Worm (Caenorhabditis elegans) whole organism, mixed stage, embryonic: ENCODE data around the gene tre-5.

Experiments used
- M03D4.4 ChIP-seq: sonication (generic microtip); optimal IDR thresholded peaks from 2 replicates; lab custom pipeline; 2017; ENCODE audit warnings: mild to moderate bottlenecking, missing genetic modification characterization, missing compliant biosample characterization
- blmp-1 ChIP-seq: fragments of 150-350 bp; optimal IDR thresholded peaks from 2 replicates; lab custom pipeline; 2014; ENCODE audit warnings: missing biosample characterization, missing genetic modification characterization
- ceh-39 ChIP-seq: fragments of 150-350 bp; optimal IDR thresholded peaks from 2 replicates; lab custom pipeline; 2014; ENCODE audit warnings: missing biosample characterization, missing genetic modification characterization
- ceh-43 ChIP-seq: fragments of 200-800 bp; sonication (Bioruptor generic); optimal IDR thresholded peaks from 2 replicates; lab custom pipeline; 2018; ENCODE audit warnings: mild to moderate bottlenecking, missing genetic modification characterization, moderate library complexity, missing compliant biosample characterization
- ces-1 ChIP-seq: fragments of 150-350 bp; optimal IDR thresholded peaks from 2 replicates; lab custom pipeline; 2014; ENCODE audit warnings: missing biosample characterization, missing genetic modification reagents, missing genetic modification characterization
- cnd-1 ChIP-seq: fragments of 200-800 bp; sonication (Bioruptor generic); optimal IDR thresholded peaks from 2 replicates; lab custom pipeline; 2018; ENCODE audit warnings: mild to moderate bottlenecking, missing genetic modification characterization, missing compliant biosample characterization
- drap-1 ChIP-seq: fragments of 200-800 bp; sonication (Bioruptor generic); optimal IDR thresholded peaks from 3 replicates; lab custom pipeline; 2018; ENCODE audit warnings: mild to moderate bottlenecking, missing genetic modification characterization, missing compliant biosample characterization
- elt-1 ChIP-seq: sonication (generic microtip); optimal IDR thresholded peaks from 2 replicates; lab custom pipeline; 2017; ENCODE audit warnings: missing genetic modification characterization, mild to moderate bottlenecking, missing compliant biosample characterization, antibody characterized with exemption, moderate library complexity, borderline replicate concordance; ENCODE audit not compliant: insufficient read depth
- elt-3 ChIP-seq: fragments of 150-350 bp; optimal IDR thresholded peaks from 2 replicates; lab custom pipeline; 2014; ENCODE audit warnings: missing biosample characterization, missing genetic modification characterization
- flh-1 ChIP-seq: fragments of 200-800 bp; sonication (Bioruptor generic); optimal IDR thresholded peaks from 2 replicates; lab custom pipeline; 2018; ENCODE audit warnings: mild to moderate bottlenecking, missing genetic modification characterization, moderate library complexity, missing compliant biosample characterization
- ham-2 ChIP-seq: fragments of 200-800 bp; sonication (Bioruptor generic); optimal IDR thresholded peaks from 2 replicates; lab custom pipeline; 2018; ENCODE audit warnings: mild to moderate bottlenecking, missing genetic modification characterization, missing compliant biosample characterization
- hlh-1 ChIP-seq: fragments of 150-350 bp; optimal IDR thresholded peaks from 2 replicates; lab custom pipeline; 2014; ENCODE audit warnings: missing biosample characterization, missing genetic modification reagents, missing genetic modification characterization
- lin-13 ChIP-seq: fragments of 150-350 bp; optimal IDR thresholded peaks from 2 replicates; lab custom pipeline; 2014; ENCODE audit warnings: missing biosample characterization, missing genetic modification characterization
- lsy-2 ChIP-seq: fragments of 150-350 bp; optimal IDR thresholded peaks from 2 replicates; lab custom pipeline; 2014; ENCODE audit warnings: missing biosample characterization, missing genetic modification characterization
- mab-5 ChIP-seq: fragments of 150-350 bp; optimal IDR thresholded peaks from 2 replicates; lab custom pipeline; 2014; ENCODE audit warnings: missing biosample characterization, missing genetic modification characterization
- mep-1 ChIP-seq: fragments of 150-350 bp; optimal IDR thresholded peaks from 2 replicates; lab custom pipeline; 2017; ENCODE audit warnings: missing biosample characterization, missing genetic modification reagents, missing genetic modification characterization, inconsistent platforms
- mls-2 ChIP-seq: sonication (generic microtip); optimal IDR thresholded peaks from 2 replicates; lab custom pipeline; 2016; ENCODE audit warnings: mild to moderate bottlenecking, missing genetic modification characterization, moderate library complexity, missing compliant biosample characterization
- nhr-12 ChIP-seq: fragments of 150-350 bp; optimal IDR thresholded peaks from 2 replicates; lab custom pipeline; 2014; ENCODE audit warnings: missing biosample characterization, missing genetic modification characterization
- nhr-237 ChIP-seq: fragments of 150-350 bp; optimal IDR thresholded peaks from 2 replicates; lab custom pipeline; 2014; ENCODE audit warnings: missing biosample characterization, missing genetic modification characterization
- nhr-28 ChIP-seq: fragments of 150-350 bp; optimal IDR thresholded peaks from 2 replicates; lab custom pipeline; 2014; ENCODE audit warnings: missing biosample characterization, missing genetic modification characterization
- nhr-76 ChIP-seq: sonication (generic microtip); optimal IDR thresholded peaks from 2 replicates; lab custom pipeline; 2017; ENCODE audit warnings: missing biosample characterization, missing genetic modification characterization
- pha-4 ChIP-seq: fragments of 150-350 bp; optimal IDR thresholded peaks from 2 replicates; lab custom pipeline; 2018; ENCODE audit warnings: missing biosample characterization, missing genetic modification reagents, missing genetic modification characterization
- sem-2 ChIP-seq: fragments of 200-800 bp; sonication (Bioruptor generic); optimal IDR thresholded peaks from 2 replicates; lab custom pipeline; 2018; ENCODE audit warnings: mild to moderate bottlenecking, missing genetic modification characterization, missing compliant biosample characterization
- tbx-8 ChIP-seq: fragments of 200-800 bp; sonication (Bioruptor generic); optimal IDR thresholded peaks from 2 replicates; lab custom pipeline; 2018; ENCODE audit warnings: mild to moderate bottlenecking, missing genetic modification characterization, moderate library complexity, missing compliant biosample characterization
- unc-120 ChIP-seq: sonication (generic microtip); optimal IDR thresholded peaks from 2 replicates; lab custom pipeline; 2017; ENCODE audit warnings: missing genetic modification characterization, missing compliant biosample characterization; ENCODE audit not compliant: poor library complexity, severe bottlenecking
- unc-62 ChIP-seq: fragments of 150-350 bp; optimal IDR thresholded peaks from 2 replicates; lab custom pipeline; 2014; ENCODE audit warnings: missing biosample characterization, missing genetic modification reagents, missing genetic modification characterization
- zip-8 ChIP-seq: fragments of 150-350 bp; optimal IDR thresholded peaks from 2 replicates; lab custom pipeline; 2014; ENCODE audit warnings: missing biosample characterization, missing genetic modification characterization
- ztf-11 ChIP-seq: fragments of 150-350 bp; optimal IDR thresholded peaks from 2 replicates; lab custom pipeline; 2014; ENCODE audit warnings: missing biosample characterization, missing genetic modification characterization

tre-5 gene

ce11 chrII:47280-47679, 7.8 kb downstream of the tre-5 start, which contains the start of gene C23H3.5:
C23H3.5 (plus strand) TSS chrII:47580.
- TF ChIP-seq flh-1 (GFP tag; lab: Kevin White, UChicago) (no peak), elt-1 (tag; lab: Kevin White, UChicago) (no peak), ceh-43 (no peak), unc-120 (tag; lab: Kevin White, UChicago) (no peak), sem-2 (GFP tag; lab: Kevin White, UChicago) (no peak), zip-8 (tag; lab: Kevin White, UChicago) (no peak), ces-1 (no peak), hlh-1 (tag; lab: Kevin White, UChicago) (no peak), mab-5 (tag; lab: Kevin White, UChicago) (no peak), nhr-76 (tag; lab: Kevin White, UChicago) (no peak), blmp-1 (tag; lab: Kevin White, UChicago) (no peak)

- TF ChIP-seq nhr-237 (tag; lab: Kevin White, UChicago) (no peak), nhr-28 (tag; lab: Kevin White, UChicago) (no peak), lsy-2 (tag; lab: Kevin White, UChicago) (no peak), sem-2 (GFP tag; lab: Kevin White, UChicago) (no peak), mab-5 (tag; lab: Kevin White, UChicago) (no peak), elt-3 (tag; lab: Kevin White, UChicago) (no peak), tbx-8 (no peak), M03D4.4 (no peak)
Observed at ce11 chrII:46116-46515, 9.0 kb downstream of the tre-5 start, which contains the start of gene rpt-4. rpt-4 (minus strand) TSS chrII:46216.

ce11 chrII:44740-45139, 10.4 kb downstream of the tre-5 start, which contains the start of gene rpoa-49:
rpoa-49 (plus strand) TSS chrII:45040.
- TF ChIP-seq nhr-28 (tag; lab: Kevin White, UChicago) = no peak
- no peak for TF ChIP-seq ztf-11
- no peak for TF ChIP-seq drap-1 (GFP tag; lab: Kevin White, UChicago)
- TF ChIP-seq ham-2 = no peak
- no peak for TF ChIP-seq zip-8 (tag; lab: Kevin White, UChicago)
- no peak for TF ChIP-seq cnd-1
- TF ChIP-seq unc-120 (tag; lab: Kevin White, UChicago) = no peak
- TF ChIP-seq mab-5 (tag; lab: Kevin White, UChicago) = no peak
- TF ChIP-seq ceh-43 = no peak
- no peak for TF ChIP-seq lsy-2 (tag; lab: Kevin White, UChicago)
- TF ChIP-seq tbx-8 = no peak
- no peak for TF ChIP-seq unc-62 (GFP tag; lab: Kevin White, UChicago)
- TF ChIP-seq pha-4 (tag; lab: Kevin White, UChicago) = no peak
- TF ChIP-seq M03D4.4 = no peak
- TF ChIP-seq ces-1 = no peak
- no peak for TF ChIP-seq elt-3 (tag; lab: Kevin White, UChicago)
- no peak for TF ChIP-seq nhr-12 (tag; lab: Kevin White, UChicago)

ce11 chrII:43640-44039, 11.5 kb downstream of the tre-5 start, which contains the start of gene nfyc-1:
nfyc-1 (plus strand) TSS chrII:43907.
- TF ChIP-seq mls-2 (tag; lab: Kevin White, UChicago) (no peak), blmp-1 (tag; lab: Kevin White, UChicago) (no peak), nhr-12 (tag; lab: Kevin White, UChicago) (no peak), tbx-8 (no peak), sem-2 (GFP tag; lab: Kevin White, UChicago) (no peak), unc-120 (tag; lab: Kevin White, UChicago) (no peak), hlh-1 (tag; lab: Kevin White, UChicago) (no peak), nhr-237 (tag; lab: Kevin White, UChicago) (peak; percentile 51), ceh-43 (no peak), unc-62 (GFP tag; lab: Kevin White, UChicago) (no peak), lin-13 (peak; percentile 50), lsy-2 (tag; lab: Kevin White, UChicago) (peak; percentile 57), ces-1 (peak; percentile 90), mep-1 (peak; percentile 66), pha-4 (tag; lab: Kevin White, UChicago) (peak; percentile 74), ceh-39 (tag; lab: Kevin White, UChicago) (no peak), ham-2 (no peak), ztf-11 (no peak), mab-5 (tag; lab: Kevin White, UChicago) (no peak)
- TF ChIP-seq, all 35 proteins: peak for 6

- TF ChIP-seq M03D4.4 (no peak), mab-5 (tag; lab: Kevin White, UChicago) (no peak), unc-120 (tag; lab: Kevin White, UChicago) (no peak), nhr-12 (tag; lab: Kevin White, UChicago) (no peak)
Observed at ce11 chrII:41914-42313, 13.2 kb downstream of the tre-5 start, which contains the start of gene F23F1.10. F23F1.10 (minus strand) TSS chrII:41982.
